Worm (Caenorhabditis elegans): Measurements from ENCODE around the gene D2023.4.

ce11 chrV:11796343-11796742, 29.2 kb downstream of the D2023.4 start:
- TF ChIP-seq C16A3.4 (tag; optimal IDR thresholded peaks at IDR 0.05) (no peak), ztf-11 (tag; optimal IDR thresholded peaks at IDR 0.05) (no peak), snpc-4 (tag; optimal IDR thresholded peaks at IDR 0.05) (no peak)
